Fruit fly (Drosophila melanogaster) S2 (cell line): ENCODE measurements around the gene CG31055.

Experiments used
- CG8478 ChIP-seq: fragments of >200 bp; optimal IDR thresholded peaks from 2 replicates; lab custom pipeline; 2018
- CTCF ChIP-seq, 2 experiments: fragments of >200 bp; optimal IDR thresholded peaks; 2 replicates each; lab custom pipeline; 2018

DNA sequence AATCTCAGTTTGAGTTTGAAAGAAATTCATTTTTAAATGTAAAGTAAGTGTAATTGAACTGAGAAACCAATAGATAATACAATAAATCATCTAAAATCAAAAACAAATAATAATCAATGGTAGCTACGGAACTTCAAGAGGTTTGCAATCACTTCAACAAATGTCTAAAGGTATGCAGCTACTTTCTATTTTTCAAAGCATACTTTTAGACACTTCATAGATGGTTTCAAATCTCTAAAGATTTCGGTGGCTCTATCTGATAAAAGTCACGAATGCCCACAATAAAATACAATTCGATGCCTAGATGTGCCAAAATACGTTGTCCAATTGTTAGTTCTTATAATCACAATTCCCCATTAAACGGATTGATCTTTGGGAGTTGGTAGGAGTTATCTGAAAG is 44.9 kb downstream of the CG31055 start:
- TF ChIP-seq CG8478 (lab: Kevin White, UChicago) (no peak), CTCF (optimal IDR thresholded peaks at IDR 0.05; lab: Kevin White, UChicago) (no peak)
